Worm (Caenorhabditis elegans): Measurements from ENCODE around the gene ttr-27.

- TF ChIP-seq dao-5 (tag; optimal IDR thresholded peaks at IDR 0.05) = no peak
- no peak for TF ChIP-seq him-1 (tag; optimal IDR thresholded peaks at IDR 0.05)
- TF ChIP-seq W03F9.2 (tag; optimal IDR thresholded peaks at IDR 0.05) = no peak
Measured at ce11 chrV:12943399-12943798, 39.5 kb upstream of the ttr-27 start.

All from whole organism, L4/young adult.